Worm (Caenorhabditis elegans) whole organism, mixed stage, embryonic: ENCODE results near the gene T28C12.6.

Experiments used
- M03D4.4 ChIP-seq: sonication (generic microtip); optimal IDR thresholded peaks from 2 replicates; lab custom pipeline; 2017; ENCODE audit warnings: mild to moderate bottlenecking, missing genetic modification characterization, missing compliant biosample characterization
- bed-3 ChIP-seq: fragments of 200-800 bp; sonication (Bioruptor generic); optimal IDR thresholded peaks from 3 replicates; lab custom pipeline; 2018; ENCODE audit warnings: mild to moderate bottlenecking, missing genetic modification characterization, moderate library complexity, missing compliant biosample characterization
- blmp-1 ChIP-seq: fragments of 150-350 bp; optimal IDR thresholded peaks from 2 replicates; lab custom pipeline; 2014; ENCODE audit warnings: missing biosample characterization, missing genetic modification characterization
- ceh-39 ChIP-seq: fragments of 150-350 bp; optimal IDR thresholded peaks from 2 replicates; lab custom pipeline; 2014; ENCODE audit warnings: missing biosample characterization, missing genetic modification characterization
- ceh-43 ChIP-seq: fragments of 200-800 bp; sonication (Bioruptor generic); optimal IDR thresholded peaks from 2 replicates; lab custom pipeline; 2018; ENCODE audit warnings: mild to moderate bottlenecking, missing genetic modification characterization, moderate library complexity, missing compliant biosample characterization
- ceh-83 ChIP-seq: fragments of 200-800 bp; sonication (Bioruptor generic); optimal IDR thresholded peaks from 2 replicates; lab custom pipeline; 2018; ENCODE audit warnings: mild to moderate bottlenecking, missing genetic modification characterization, missing compliant biosample characterization
- ces-1 ChIP-seq: fragments of 150-350 bp; optimal IDR thresholded peaks from 2 replicates; lab custom pipeline; 2014; ENCODE audit warnings: missing biosample characterization, missing genetic modification reagents, missing genetic modification characterization
- cnd-1 ChIP-seq: fragments of 200-800 bp; sonication (Bioruptor generic); optimal IDR thresholded peaks from 2 replicates; lab custom pipeline; 2018; ENCODE audit warnings: mild to moderate bottlenecking, missing genetic modification characterization, missing compliant biosample characterization
- drap-1 ChIP-seq: fragments of 200-800 bp; sonication (Bioruptor generic); optimal IDR thresholded peaks from 3 replicates; lab custom pipeline; 2018; ENCODE audit warnings: mild to moderate bottlenecking, missing genetic modification characterization, missing compliant biosample characterization
- elt-1 ChIP-seq: sonication (generic microtip); optimal IDR thresholded peaks from 2 replicates; lab custom pipeline; 2017; ENCODE audit warnings: missing genetic modification characterization, mild to moderate bottlenecking, missing compliant biosample characterization, antibody characterized with exemption, moderate library complexity, borderline replicate concordance; ENCODE audit not compliant: insufficient read depth
- elt-3 ChIP-seq: fragments of 150-350 bp; optimal IDR thresholded peaks from 2 replicates; lab custom pipeline; 2014; ENCODE audit warnings: missing biosample characterization, missing genetic modification characterization
- flh-1 ChIP-seq: fragments of 200-800 bp; sonication (Bioruptor generic); optimal IDR thresholded peaks from 2 replicates; lab custom pipeline; 2018; ENCODE audit warnings: mild to moderate bottlenecking, missing genetic modification characterization, moderate library complexity, missing compliant biosample characterization
- ham-2 ChIP-seq: fragments of 200-800 bp; sonication (Bioruptor generic); optimal IDR thresholded peaks from 2 replicates; lab custom pipeline; 2018; ENCODE audit warnings: mild to moderate bottlenecking, missing genetic modification characterization, missing compliant biosample characterization
- hlh-1 ChIP-seq: fragments of 150-350 bp; optimal IDR thresholded peaks from 2 replicates; lab custom pipeline; 2014; ENCODE audit warnings: missing biosample characterization, missing genetic modification reagents, missing genetic modification characterization
- lin-13 ChIP-seq: fragments of 150-350 bp; optimal IDR thresholded peaks from 2 replicates; lab custom pipeline; 2014; ENCODE audit warnings: missing biosample characterization, missing genetic modification characterization
- lsy-2 ChIP-seq: fragments of 150-350 bp; optimal IDR thresholded peaks from 2 replicates; lab custom pipeline; 2014; ENCODE audit warnings: missing biosample characterization, missing genetic modification characterization
- mls-2 ChIP-seq: sonication (generic microtip); optimal IDR thresholded peaks from 2 replicates; lab custom pipeline; 2016; ENCODE audit warnings: mild to moderate bottlenecking, missing genetic modification characterization, moderate library complexity, missing compliant biosample characterization
- nhr-12 ChIP-seq: fragments of 150-350 bp; optimal IDR thresholded peaks from 2 replicates; lab custom pipeline; 2014; ENCODE audit warnings: missing biosample characterization, missing genetic modification characterization
- nhr-2 ChIP-seq: fragments of 150-350 bp; optimal IDR thresholded peaks from 2 replicates; lab custom pipeline; 2014; ENCODE audit warnings: missing biosample characterization, missing genetic modification characterization
- nhr-237 ChIP-seq: fragments of 150-350 bp; optimal IDR thresholded peaks from 2 replicates; lab custom pipeline; 2014; ENCODE audit warnings: missing biosample characterization, missing genetic modification characterization
- nhr-76 ChIP-seq: sonication (generic microtip); optimal IDR thresholded peaks from 2 replicates; lab custom pipeline; 2017; ENCODE audit warnings: missing biosample characterization, missing genetic modification characterization
- sem-2 ChIP-seq: fragments of 200-800 bp; sonication (Bioruptor generic); optimal IDR thresholded peaks from 2 replicates; lab custom pipeline; 2018; ENCODE audit warnings: mild to moderate bottlenecking, missing genetic modification characterization, missing compliant biosample characterization
- snpc-4 ChIP-seq: fragments of 150-350 bp; optimal IDR thresholded peaks from 2 replicates; lab custom pipeline; 2014; ENCODE audit warnings: missing biosample characterization, missing genetic modification characterization
- sptf-1 ChIP-seq: sonication (generic microtip); optimal IDR thresholded peaks from 2 replicates; lab custom pipeline; 2017; ENCODE audit warnings: mild to moderate bottlenecking, missing genetic modification characterization, moderate library complexity, missing compliant biosample characterization
- unc-120 ChIP-seq: sonication (generic microtip); optimal IDR thresholded peaks from 2 replicates; lab custom pipeline; 2017; ENCODE audit warnings: missing genetic modification characterization, missing compliant biosample characterization; ENCODE audit not compliant: poor library complexity, severe bottlenecking
- ztf-11 ChIP-seq: fragments of 150-350 bp; optimal IDR thresholded peaks from 2 replicates; lab custom pipeline; 2014; ENCODE audit warnings: missing biosample characterization, missing genetic modification characterization

T28C12.6 gene

DNA sequence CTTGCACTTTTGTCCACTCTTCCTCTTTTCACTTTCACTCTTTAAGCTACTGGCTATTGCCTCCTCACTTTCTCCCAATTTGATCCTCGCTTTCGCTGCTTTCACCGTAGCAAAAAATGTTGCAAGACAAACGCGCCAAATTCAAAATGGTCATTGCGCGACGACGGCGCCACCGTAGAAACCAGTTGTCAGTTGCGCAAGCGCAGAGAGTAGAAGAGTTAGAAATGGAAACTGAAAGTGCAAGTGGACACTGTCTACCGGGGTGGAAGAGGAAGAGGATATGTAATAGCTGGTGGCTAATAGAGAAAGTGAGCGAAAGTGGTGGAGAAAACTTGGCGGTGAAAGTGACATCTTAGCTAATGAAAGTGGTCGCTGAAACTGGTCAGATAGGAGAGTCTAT lies 15.2 kb upstream of the T28C12.6 start:
- peak; percentile 95 for TF ChIP-seq blmp-1 (tag; lab: Kevin White, UChicago)
- no peak for TF ChIP-seq lin-13 (tag; lab: Kevin White, UChicago)

DNA sequence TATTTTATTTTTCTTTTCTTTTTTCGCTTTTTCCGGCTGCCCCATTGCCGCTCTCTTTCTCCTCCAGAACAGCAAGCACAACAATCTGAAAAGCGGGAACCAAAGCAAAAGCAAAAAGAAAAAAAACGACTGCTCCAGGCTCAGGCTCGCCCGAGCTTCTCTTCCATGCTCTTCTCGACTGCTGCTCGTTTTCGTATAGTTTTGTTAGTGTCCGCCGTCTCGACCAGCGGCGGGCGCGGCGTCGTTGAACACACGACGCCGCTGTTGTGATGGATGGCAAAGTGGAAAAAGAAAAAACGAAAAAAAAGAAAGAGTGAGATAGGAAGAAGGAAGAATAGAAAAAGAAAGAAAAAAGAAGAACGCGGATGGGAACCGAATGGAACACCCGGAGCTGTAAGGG lies 14.2 kb upstream of the T28C12.6 start:
- TF ChIP-seq sptf-1 (tag; lab: Kevin White, UChicago) (no peak), snpc-4 (tag; lab: Kevin White, UChicago) (no peak), ceh-43 (GFP tag; lab: Kevin White, UChicago) (no peak), elt-1 (tag; lab: Kevin White, UChicago) (no peak), drap-1 (GFP tag; lab: Kevin White, UChicago) (no peak)

ce11 chrV:6349597-6349996 lies 13.7 kb upstream of the T28C12.6 start:
- TF ChIP-seq nhr-76 (no peak), M03D4.4 (tag; lab: Kevin White, UChicago) (no peak), ceh-39 (tag; lab: Kevin White, UChicago) (no peak), elt-3 (tag; lab: Kevin White, UChicago) (no peak), bed-3 (no peak), flh-1 (GFP tag; lab: Kevin White, UChicago) (no peak), blmp-1 (tag; lab: Kevin White, UChicago) (no peak), hlh-1 (tag; lab: Kevin White, UChicago) (no peak), sem-2 (no peak)
- TF ChIP-seq, all 35 proteins: peak for 0

- TF ChIP-seq ces-1 (no peak), snpc-4 (tag; lab: Kevin White, UChicago) (no peak)
These were observed 12.2 kb upstream of the T28C12.6 start for ce11 chrV:6348133-6348532.

DNA sequence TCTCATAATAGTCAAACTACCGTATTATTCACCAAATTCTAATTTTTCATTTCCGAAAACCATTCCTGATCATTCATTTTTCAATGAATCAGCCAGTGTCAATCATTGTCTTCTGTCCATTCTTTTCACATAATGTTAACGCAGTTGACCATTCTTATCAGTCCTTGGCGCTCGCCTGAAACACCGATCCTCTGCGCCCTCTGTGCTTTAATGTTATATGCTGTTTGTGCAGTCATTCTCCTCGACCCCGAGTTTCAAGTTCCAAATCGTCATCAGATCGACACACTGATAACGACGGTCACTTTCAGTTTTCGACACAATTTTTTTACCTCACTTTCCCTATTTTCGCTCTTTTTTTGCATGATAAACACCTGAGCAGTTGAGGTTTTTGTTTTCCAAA lies 11.0 kb upstream of the T28C12.6 start:
- TF ChIP-seq mls-2 (tag; lab: Kevin White, UChicago): no peak
- no peak for TF ChIP-seq nhr-2 (tag; lab: Kevin White, UChicago)
- TF ChIP-seq drap-1 (GFP tag; lab: Kevin White, UChicago): no peak
- TF ChIP-seq, all 35 proteins: peak for 0

DNA sequence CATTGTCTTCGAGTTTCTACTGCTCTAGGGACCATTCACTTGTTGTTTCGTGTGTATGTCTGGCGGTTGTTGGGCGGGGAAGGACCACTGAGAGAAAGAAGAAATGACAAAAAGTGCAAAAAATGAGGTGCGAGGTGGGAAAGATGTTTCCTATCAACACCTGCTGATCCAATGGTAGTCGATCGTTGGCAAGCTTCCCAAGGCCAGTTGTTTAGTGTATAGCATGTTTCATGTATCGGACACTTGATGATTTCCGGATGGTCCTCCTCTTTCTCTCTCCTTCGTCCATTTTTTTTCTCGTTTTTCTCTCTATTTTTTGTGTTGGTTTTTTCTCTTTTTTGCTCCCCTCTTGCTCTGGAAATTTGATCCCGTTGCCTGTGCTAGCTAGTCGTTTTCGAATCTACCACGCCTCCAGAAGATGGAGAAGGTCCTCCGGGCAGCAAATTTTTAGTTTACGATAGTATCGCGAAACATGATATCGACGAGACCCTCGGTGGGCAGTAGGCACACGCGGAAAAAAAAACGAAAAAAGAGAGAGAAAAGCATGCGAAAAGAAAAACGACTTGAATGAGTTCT lies 10.2 kb upstream of the T28C12.6 start:
- TF ChIP-seq ztf-11 (tag; lab: Kevin White, UChicago) (no peak), nhr-237 (tag; lab: Kevin White, UChicago) (no peak), ham-2 (GFP tag; lab: Kevin White, UChicago) (no peak), lsy-2 (tag; lab: Kevin White, UChicago) (no peak), blmp-1 (tag; lab: Kevin White, UChicago) (no peak), hlh-1 (tag; lab: Kevin White, UChicago) (peak; percentile 30), cnd-1 (tag; lab: Kevin White, UChicago) (no peak), ceh-43 (GFP tag; lab: Kevin White, UChicago) (no peak)

DNA sequence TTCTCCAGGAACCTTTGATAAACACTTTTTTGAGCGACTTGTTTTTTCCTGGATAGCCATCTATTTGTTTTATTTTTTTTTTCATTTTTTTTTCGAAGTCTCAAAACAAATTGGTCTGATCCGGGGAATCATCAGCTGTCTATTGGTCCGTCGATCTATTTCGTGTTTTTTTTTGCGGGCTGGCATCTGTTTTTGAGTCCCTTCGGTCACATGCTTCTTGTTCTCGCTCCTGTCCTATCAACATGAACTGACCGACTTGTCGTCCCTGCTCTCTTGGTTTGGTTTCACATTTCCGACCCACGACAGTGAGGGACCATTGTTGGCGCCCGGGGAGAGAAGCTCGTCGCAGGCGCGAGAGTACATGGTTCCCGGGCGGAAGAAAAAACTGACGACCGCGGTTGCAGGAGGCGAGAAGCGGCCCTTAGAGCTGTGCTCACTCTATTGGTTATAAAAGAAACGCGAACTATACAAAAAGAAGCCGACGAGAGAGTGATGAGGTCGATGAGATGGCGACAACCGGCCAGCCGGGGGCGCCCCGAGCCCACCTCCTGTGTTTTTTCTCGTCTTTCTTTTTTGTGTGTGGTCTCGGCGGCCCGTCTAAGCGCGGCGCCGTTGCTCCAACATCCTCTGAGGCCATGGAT lies 8.7 kb upstream of the T28C12.6 start:
- TF ChIP-seq nhr-12 (no peak), nhr-76 (no peak), bed-3 (no peak)

ce11 chrV:6342502-6342901 lies 6.6 kb upstream of the T28C12.6 start:
- TF ChIP-seq blmp-1 (tag; lab: Kevin White, UChicago) (no peak), unc-120 (peak; percentile 36), nhr-237 (tag; lab: Kevin White, UChicago) (no peak), lsy-2 (tag; lab: Kevin White, UChicago) (no peak), hlh-1 (tag; lab: Kevin White, UChicago) (peak; percentile 93), sem-2 (no peak), drap-1 (GFP tag; lab: Kevin White, UChicago) (no peak), ceh-43 (GFP tag; lab: Kevin White, UChicago) (no peak), M03D4.4 (tag; lab: Kevin White, UChicago) (no peak), ceh-83 (GFP tag; lab: Kevin White, UChicago) (no peak)
